Worm (Caenorhabditis elegans): ENCODE results near the gene T16A9.3.

Gene T16A9.3

DNA sequence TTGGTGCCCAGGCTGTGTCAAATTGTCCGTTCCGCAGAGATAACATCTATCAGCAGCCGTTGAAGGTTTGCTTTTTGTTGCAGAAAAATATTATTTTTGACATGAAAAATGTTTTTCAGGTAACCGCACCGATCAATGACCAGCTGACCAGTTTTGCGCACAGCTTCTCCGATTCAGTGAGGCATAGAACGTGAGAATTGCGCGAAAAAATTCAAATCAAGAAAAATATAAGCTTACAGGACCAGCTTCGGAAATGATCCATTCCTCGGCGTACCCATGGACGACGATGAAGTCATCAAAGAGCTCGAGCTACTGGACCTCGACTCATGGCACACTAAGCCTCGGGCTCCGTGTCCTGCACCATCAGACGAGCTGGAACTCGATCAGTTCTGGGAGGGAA, 10.8 kb upstream of the T16A9.3 start:
- TF ChIP-seq zfh-2 (GFP tag; conservative IDR thresholded peaks at IDR 0.05): peak; percentile 57
- TF ChIP-seq attf-5 (GFP tag; optimal IDR thresholded peaks at IDR 0.05): no peak
- TF ChIP-seq snpc-1.1 (tag; optimal IDR thresholded peaks at IDR 0.05; ENCODE audit: insufficient read depth): no peak
- no peak for TF ChIP-seq C17E4.6 (GFP tag; IDR thresholded peaks at IDR 0.05)
- TF ChIP-seq ceh-58 (GFP tag; IDR thresholded peaks at IDR 0.05): no peak
- 0 out of 2 replicates have a peak, but pooled peaks have one; percentile 20 for TF ChIP-seq dox-1 (GFP tag; IDR thresholded peaks at IDR 0.05)
- TF ChIP-seq ama-1 (optimal IDR thresholded peaks at IDR 0.05): peak; percentile 4
- no peak for TF ChIP-seq ama-1 (GFP tag; optimal IDR thresholded peaks at IDR 0.05)
- TF ChIP-seq B0035.1 (tag; optimal IDR thresholded peaks at IDR 0.05): no peak
- TF ChIP-seq lin-26 (GFP tag; IDR thresholded peaks at IDR 0.05): no peak
- no peak for TF ChIP-seq lin-54 (GFP tag; optimal IDR thresholded peaks at IDR 0.05)
- TF ChIP-seq B0336.3 (GFP tag; IDR thresholded peaks at IDR 0.05): peak; percentile 23; the same call in 1 of the 2 replicates
- TF ChIP-seq Y53F4B.3 (GFP tag; IDR thresholded peaks at IDR 0.05): no peak
- no peak for TF ChIP-seq hlh-12 (tag; optimal IDR thresholded peaks at IDR 0.05)

ce11 chrV:14197651-14198050, 7.7 kb upstream of the T16A9.3 start:
- TF ChIP-seq F49E8.2 (tag; optimal IDR thresholded peaks at IDR 0.05; ENCODE audit: insufficient read depth) (no peak), hlh-26 (GFP tag; conservative IDR thresholded peaks at IDR 0.05) (no peak), ceh-27 (GFP tag; optimal IDR thresholded peaks at IDR 0.05) (no peak), ztf-25 (GFP tag; IDR thresholded peaks at IDR 0.05) (0 out of 2 replicates have a peak, but pooled peaks have one; percentile 23), zfh-2 (GFP tag; conservative IDR thresholded peaks at IDR 0.05) (no peak), gei-17 (GFP tag; optimal IDR thresholded peaks at IDR 0.05) (no peak), snpc-1.1 (tag; optimal IDR thresholded peaks at IDR 0.05; ENCODE audit: insufficient read depth) (no peak), snpc-3.4 (tag; optimal IDR thresholded peaks at IDR 0.05) (no peak), ceh-79 (tag; optimal IDR thresholded peaks at IDR 0.05) (no peak), zim-3 (tag; optimal IDR thresholded peaks at IDR 0.05) (peak; percentile 19), hlh-12 (tag; optimal IDR thresholded peaks at IDR 0.05) (no peak), tbx-9 (tag; optimal IDR thresholded peaks at IDR 0.05; ENCODE audit: borderline replicate concordance) (no peak), mes-4 (tag; optimal IDR thresholded peaks at IDR 0.05) (no peak), lin-35 (GFP tag; optimal IDR thresholded peaks at IDR 0.05) (no peak), nhr-120 (GFP tag; IDR thresholded peaks at IDR 0.05) (no peak), F10E7.11 (tag; optimal IDR thresholded peaks at IDR 0.05) (no peak), rcor-1 (GFP tag; IDR thresholded peaks at IDR 0.05) (no peak), mxl-1 (tag; optimal IDR thresholded peaks at IDR 0.05) (no peak), Y79H2A.3 (GFP tag; conservative IDR thresholded peaks at IDR 0.05) (no peak), lsl-1 (GFP tag; optimal IDR thresholded peaks at IDR 0.05) (no peak), rec-8 (tag; optimal IDR thresholded peaks at IDR 0.05) (no peak), bed-2 (GFP tag; IDR thresholded peaks at IDR 0.05) (no peak), lin-40 (tag; optimal IDR thresholded peaks at IDR 0.05) (peak; percentile 31), F33H1.4 (GFP tag; IDR thresholded peaks at IDR 0.05) (no peak), Y56A3A.18 (GFP tag; IDR thresholded peaks at IDR 0.05) (peak; percentile 39; the same call in 1 of the 2 replicates), let-607 (tag; optimal IDR thresholded peaks at IDR 0.05) (no peak), ZK185.1 (tag; optimal IDR thresholded peaks at IDR 0.05; ENCODE audit: poor library complexity, severe bottlenecking) (peak; percentile 50), C06A6.2 (GFP tag; conservative IDR thresholded peaks at IDR 0.05) (peak; percentile 31; the same call in 1 of the 2 replicates), C17E4.6 (GFP tag; IDR thresholded peaks at IDR 0.05) (no peak), ceh-40 (GFP tag; IDR thresholded peaks at IDR 0.05) (no peak), repo-1 (tag; optimal IDR thresholded peaks at IDR 0.05) (peak; percentile 63), nhr-27 (tag; optimal IDR thresholded peaks at IDR 0.05) (no peak), fkh-3 (tag; optimal IDR thresholded peaks at IDR 0.05) (no peak), madf-8 (GFP tag; conservative IDR thresholded peaks at IDR 0.05) (no peak), unc-62 (GFP tag; optimal IDR thresholded peaks at IDR 0.05) (no peak), Y67H2A.10 (GFP tag; conservative IDR thresholded peaks at IDR 0.05) (no peak), ceh-91 (GFP tag; IDR thresholded peaks at IDR 0.05) (no peak)

Measured in whole organism, young adult.